Worm (Caenorhabditis elegans) whole organism, young adult: Measurements from ENCODE around the gene Y102A5C.27.

Experiments used
- B0019.2 ChIP-seq: fragments of 200-800 bp; sonication (Bioruptor generic); conservative IDR thresholded peaks from 2 replicates; pipeline ENCODE4 v1.3.6; 2022; ENCODE audit warnings: missing genetic modification reagents, missing genetic modification characterization, missing compliant biosample characterization
- B0035.1 ChIP-seq: sonication (generic microtip); optimal IDR thresholded peaks from 2 replicates; lab custom pipeline; 2016; ENCODE audit warnings: missing genetic modification characterization, mild to moderate bottlenecking, missing compliant biosample characterization, missing genotype, missing genetic modification reagents
- B0261.1 ChIP-seq: sonication (generic microtip); optimal IDR thresholded peaks from 2 replicates; lab custom pipeline; 2016; ENCODE audit warnings: mild to moderate bottlenecking, missing genetic modification characterization, moderate library complexity, missing compliant biosample characterization
- F22D6.2 ChIP-seq: sonication (generic microtip); optimal IDR thresholded peaks from 2 replicates; lab custom pipeline; 2016; ENCODE audit warnings: mild to moderate bottlenecking, missing genetic modification characterization, missing compliant biosample characterization
- K11D2.4 ChIP-seq: fragments of 200-800 bp; sonication (Bioruptor generic); IDR thresholded peaks from 2 replicates; pipeline ENCODE4 v1.3.6; 2022; ENCODE audit warnings: missing genetic modification reagents, missing genetic modification characterization, missing compliant biosample characterization
- Y53F4B.3 ChIP-seq: fragments of 200-800 bp; sonication (Bioruptor generic); IDR thresholded peaks from 2 replicates; pipeline ENCODE4 v1.3.6; 2022; ENCODE audit warnings: missing genetic modification reagents, missing genetic modification characterization, missing compliant biosample characterization
- Y56A3A.18 ChIP-seq: fragments of 200-800 bp; sonication (Bioruptor generic); IDR thresholded peaks from 2 replicates; pipeline ENCODE4 v1.3.6; 2022; ENCODE audit warnings: missing genetic modification reagents, missing genetic modification characterization, missing compliant biosample characterization
- atf-7 ChIP-seq: sonication (generic microtip); optimal IDR thresholded peaks from 2 replicates; lab custom pipeline; 2017; ENCODE audit warnings: mild to moderate bottlenecking, missing genetic modification characterization, missing compliant biosample characterization
- ceh-40 ChIP-seq: fragments of 200-800 bp; sonication (Bioruptor generic); IDR thresholded peaks from 2 replicates; pipeline ENCODE4 v1.3.6; 2022; ENCODE audit warnings: missing genetic modification characterization, missing compliant biosample characterization
- ceh-91 ChIP-seq: fragments of 200-800 bp; sonication (Bioruptor generic); IDR thresholded peaks from 2 replicates; pipeline ENCODE4 v1.3.6; 2022; ENCODE audit warnings: missing genetic modification reagents, missing genetic modification characterization, missing compliant biosample characterization
- dox-1 ChIP-seq: fragments of 200-800 bp; sonication (Bioruptor generic); IDR thresholded peaks from 2 replicates; pipeline ENCODE4 v1.3.6; 2022; ENCODE audit warnings: missing genetic modification reagents, missing genetic modification characterization, missing compliant biosample characterization
- dpff-1 ChIP-seq: sonication (generic microtip); optimal IDR thresholded peaks from 2 replicates; lab custom pipeline; 2017; ENCODE audit warnings: mild to moderate bottlenecking, missing genetic modification characterization, missing compliant biosample characterization
- egrh-3 ChIP-seq: fragments of 200-800 bp; sonication (Bioruptor generic); IDR thresholded peaks from 2 replicates; pipeline ENCODE4 v1.3.6; 2022; ENCODE audit warnings: missing genetic modification reagents, missing genetic modification characterization, missing compliant biosample characterization
- ekl-4 ChIP-seq: fragments of 200-800 bp; sonication (Bioruptor generic); IDR thresholded peaks from 2 replicates; pipeline ENCODE4 v1.3.6; 2022; ENCODE audit warnings: missing genetic modification reagents, missing genetic modification characterization, missing compliant biosample characterization
- ets-4 ChIP-seq: fragments of 200-800 bp; sonication (Bioruptor generic); optimal IDR thresholded peaks from 2 replicates; lab custom pipeline; 2018; ENCODE audit warnings: mild to moderate bottlenecking, missing genetic modification characterization, missing compliant biosample characterization
- fkh-3 ChIP-seq: sonication (generic microtip); optimal IDR thresholded peaks from 2 replicates; lab custom pipeline; 2016; ENCODE audit warnings: mild to moderate bottlenecking, missing genetic modification characterization, missing compliant biosample characterization
- hlh-12 ChIP-seq: sonication (generic microtip); optimal IDR thresholded peaks from 2 replicates; lab custom pipeline; 2016; ENCODE audit warnings: missing genetic modification characterization, missing compliant biosample characterization
- hlh-26 ChIP-seq: fragments of 200-800 bp; sonication (Bioruptor generic); conservative IDR thresholded peaks from 2 replicates; pipeline ENCODE4 v1.3.6; 2022; ENCODE audit warnings: missing genetic modification reagents, missing genetic modification characterization, missing compliant biosample characterization
- hmg-20 ChIP-seq: fragments of 200-800 bp; sonication (Bioruptor generic); IDR thresholded peaks from 2 replicates; pipeline ENCODE4 v1.3.6; 2022; ENCODE audit warnings: missing genetic modification reagents, missing genetic modification characterization, missing compliant biosample characterization
- lag-1 ChIP-seq: fragments of 200-800 bp; sonication (Bioruptor generic); IDR thresholded peaks from 2 replicates; pipeline ENCODE4 v1.3.6; 2022; ENCODE audit warnings: missing genetic modification reagents, missing genetic modification characterization, missing compliant biosample characterization
- let-607 ChIP-seq, 2 experiments: fragments of 200-800 bp in 1 of 2; sonication (Bioruptor generic) in 1 of 2; sonication (generic microtip) in 1 of 2; optimal IDR thresholded peaks; 2 replicates each; lab custom pipeline; 2016 to 2018; ENCODE audit warnings: mild to moderate bottlenecking in 2 of 2, missing compliant biosample characterization in 2 of 2, missing genetic modification characterization in 2 of 2, moderate library complexity in 2 of 2, missing genotype in 1 of 2
- lin-35 ChIP-seq, 3 experiments: fragments of 150-350 bp in 2 of 3; sonication (generic microtip) in 1 of 3; optimal IDR thresholded peaks; 2 replicates each; lab custom pipeline; 2014 to 2018; ENCODE audit warnings: missing biosample characterization in 3 of 3, missing genetic modification characterization in 3 of 3, missing genetic modification reagents in 3 of 3
- lir-1 ChIP-seq: fragments of 200-800 bp; sonication (Bioruptor generic); conservative IDR thresholded peaks from 2 replicates; pipeline ENCODE4 v1.3.6; 2022; ENCODE audit warnings: missing genetic modification reagents, missing genetic modification characterization, missing compliant biosample characterization
- lsl-1 ChIP-seq: fragments of 200-800 bp; sonication (Bioruptor generic); optimal IDR thresholded peaks from 2 replicates; lab custom pipeline; 2018; ENCODE audit warnings: mild to moderate bottlenecking, missing genetic modification characterization, moderate library complexity, missing compliant biosample characterization
- madf-10 ChIP-seq: sonication (generic microtip); optimal IDR thresholded peaks from 2 replicates; lab custom pipeline; 2016; ENCODE audit warnings: mild to moderate bottlenecking, missing genetic modification characterization, missing compliant biosample characterization
- madf-6 ChIP-seq: fragments of 200-800 bp; sonication (Bioruptor generic); IDR thresholded peaks from 2 replicates; pipeline ENCODE4 v1.3.6; 2022; ENCODE audit warnings: missing genetic modification reagents, missing genetic modification characterization, missing compliant biosample characterization
- mel-28 ChIP-seq: sonication (generic microtip); optimal IDR thresholded peaks from 2 replicates; lab custom pipeline; 2016; ENCODE audit warnings: borderline replicate concordance, mild to moderate bottlenecking, missing genetic modification characterization, missing compliant biosample characterization
- mes-4 ChIP-seq: sonication (generic microtip); optimal IDR thresholded peaks from 2 replicates; lab custom pipeline; 2016; ENCODE audit warnings: missing genotype, missing genetic modification characterization, missing compliant biosample characterization
- nfya-2 ChIP-seq: fragments of 200-800 bp; sonication (Bioruptor generic); IDR thresholded peaks from 2 replicates; pipeline ENCODE4 v1.3.6; 2022; ENCODE audit warnings: missing genetic modification reagents, missing genetic modification characterization, missing compliant biosample characterization
- nhr-179 ChIP-seq: sonication (generic microtip); optimal IDR thresholded peaks from 2 replicates; lab custom pipeline; 2016; ENCODE audit warnings: mild to moderate bottlenecking, missing genetic modification characterization, missing compliant biosample characterization
- nhr-80 ChIP-seq: sonication (generic microtip); optimal IDR thresholded peaks from 2 replicates; lab custom pipeline; 2016; ENCODE audit warnings: missing genetic modification characterization, missing compliant biosample characterization
- rcor-1 ChIP-seq: fragments of 200-800 bp; sonication (Bioruptor generic); IDR thresholded peaks from 2 replicates; pipeline ENCODE4 v1.3.6; 2022; ENCODE audit warnings: missing genetic modification reagents, missing genetic modification characterization, missing compliant biosample characterization
- sdz-38 ChIP-seq: sonication (generic microtip); optimal IDR thresholded peaks from 2 replicates; lab custom pipeline; 2016; ENCODE audit warnings: missing genotype, missing genetic modification characterization, missing compliant biosample characterization
- snpc-1.1 ChIP-seq: sonication (generic microtip); optimal IDR thresholded peaks from 2 replicates; lab custom pipeline; 2017; ENCODE audit warnings: missing genetic modification characterization, mild to moderate bottlenecking, missing compliant biosample characterization, antibody characterized with exemption, moderate library complexity, missing genotype, missing genetic modification reagents; ENCODE audit not compliant: insufficient read depth
- snpc-4 ChIP-seq, 5 experiments: fragments of 150-350 bp in 1 of 5; sonication (generic microtip) in 4 of 5; optimal IDR thresholded peaks; 2 replicates each; lab custom pipeline; 2014 to 2018; ENCODE audit warnings: missing genetic modification characterization in 5 of 5, missing biosample characterization in 3 of 5, antibody characterized with exemption in 2 of 5, mild to moderate bottlenecking in 2 of 5, missing compliant biosample characterization in 2 of 5, missing genotype in 2 of 5, moderate library complexity in 2 of 5, missing genetic modification reagents in 1 of 5
- somi-1 ChIP-seq: fragments of 200-800 bp; sonication (Bioruptor generic); optimal IDR thresholded peaks from 2 replicates; lab custom pipeline; 2018; ENCODE audit warnings: mild to moderate bottlenecking, missing genetic modification characterization, missing compliant biosample characterization
- tlf-1 ChIP-seq: fragments of 200-800 bp; sonication (Bioruptor generic); optimal IDR thresholded peaks from 2 replicates; lab custom pipeline; 2018; ENCODE audit warnings: mild to moderate bottlenecking, missing genetic modification characterization, missing compliant biosample characterization
- unc-62 ChIP-seq: fragments of 150-350 bp; optimal IDR thresholded peaks from 2 replicates; lab custom pipeline; 2014; ENCODE audit warnings: missing biosample characterization, missing genetic modification reagents, missing genetic modification characterization
- zfh-2 ChIP-seq: fragments of 200-800 bp; sonication (Bioruptor generic); conservative IDR thresholded peaks from 2 replicates; pipeline ENCODE4 v1.3.6; 2022; ENCODE audit warnings: missing genetic modification reagents, missing genetic modification characterization, missing compliant biosample characterization
- ztf-18 ChIP-seq: sonication (generic microtip); optimal IDR thresholded peaks from 2 replicates; lab custom pipeline; 2016; ENCODE audit warnings: missing genotype, mild to moderate bottlenecking, missing genetic modification characterization, missing compliant biosample characterization
- ztf-25 ChIP-seq: fragments of 200-800 bp; sonication (Bioruptor generic); IDR thresholded peaks from 2 replicates; pipeline ENCODE4 v1.3.6; 2022; ENCODE audit warnings: missing genetic modification reagents, missing genetic modification characterization, missing compliant biosample characterization
- ztf-26 ChIP-seq: sonication (generic microtip); optimal IDR thresholded peaks from 2 replicates; lab custom pipeline; 2017; ENCODE audit warnings: missing genetic modification characterization, missing compliant biosample characterization

Gene Y102A5C.27

ce11 chrV:17014050-17014449, 25.5 kb upstream of the Y102A5C.27 start, which contains the start of gene clc-13:
Gene clc-13, plus strand, starts transcription at chrV:17014408.
- TF ChIP-seq Y56A3A.18 (GFP tag; lab: Robert Waterston, UW), result no peak
- TF ChIP-seq sdz-38 (tag; lab: Kevin White, UChicago), result no peak
- 0 out of 2 replicates have a peak, but pooled peaks have one; percentile 28 for TF ChIP-seq dox-1
- no peak for TF ChIP-seq madf-6 (GFP tag; lab: Robert Waterston, UW)
- peak; percentile 44 for TF ChIP-seq nhr-80 (tag; lab: Kevin White, UChicago)
- TF ChIP-seq tlf-1, result no peak
- no peak for TF ChIP-seq nhr-179
- no peak for TF ChIP-seq rcor-1 (GFP tag; lab: Robert Waterston, UW)
- no peak for TF ChIP-seq B0019.2
- no peak for TF ChIP-seq somi-1
- no peak for TF ChIP-seq lsl-1 (GFP tag; lab: Kevin White, UChicago)
- no peak for TF ChIP-seq hmg-20 (GFP tag; lab: Robert Waterston, UW)
- TF ChIP-seq ets-4 (GFP tag; lab: Kevin White, UChicago), result peak; percentile 20
- TF ChIP-seq lag-1 (GFP tag; lab: Robert Waterston, UW), result no peak
- no peak for TF ChIP-seq Y53F4B.3
- no peak for TF ChIP-seq mel-28 (tag; lab: Kevin White, UChicago)
- no peak for TF ChIP-seq lin-35 (GFP tag; optimal IDR thresholded peaks at IDR 0.05; lab: Kevin White, UChicago)
- TF ChIP-seq unc-62 (GFP tag; lab: Kevin White, UChicago), result no peak
- no peak for TF ChIP-seq snpc-1.1 (tag; lab: Kevin White, UChicago)
- no peak for TF ChIP-seq ceh-91 (GFP tag; lab: Robert Waterston, UW)

ce11 chrV:17013232-17013631, 24.7 kb upstream of the Y102A5C.27 start, which contains the start of gene clec-241:
Gene clec-241, minus strand, starts transcription at chrV:17013332.
- no peak for TF ChIP-seq nfya-2
- TF ChIP-seq fkh-3 (tag; lab: Kevin White, UChicago), result no peak
- TF ChIP-seq dpff-1 (tag; lab: Kevin White, UChicago), result no peak
- TF ChIP-seq lir-1 (GFP tag; lab: Robert Waterston, UW), result no peak

ce11 chrV:17009342-17010064, 21.0 kb upstream of the Y102A5C.27 start, which contains the start of the genes clc-12 and clec-240:
Gene clc-12, minus strand, starts transcription at chrV:17009388.
Gene clec-240, plus strand, starts transcription at chrV:17010014.
- TF ChIP-seq Y56A3A.18 (GFP tag; lab: Robert Waterston, UW) (no peak), hlh-12 (tag; lab: Kevin White, UChicago) (no peak), ztf-18 (tag; lab: Kevin White, UChicago) (no peak)

ce11 chrV:17008302-17008701, 19.8 kb upstream of the Y102A5C.27 start, which contains the start of gene sri-69:
Gene sri-69, minus strand, starts transcription at chrV:17008402.
- TF ChIP-seq F22D6.2 (tag; lab: Kevin White, UChicago) (no peak), lsl-1 (GFP tag; lab: Kevin White, UChicago) (no peak), snpc-4 (GFP tag; optimal IDR thresholded peaks at IDR 0.05; lab: Kevin White, UChicago) (no peak), snpc-4 (tag; optimal IDR thresholded peaks at IDR 0.05; lab: Kevin White, UChicago) (no peak), hlh-26 (no peak), ztf-18 (tag; lab: Kevin White, UChicago) (no peak), ztf-26 (tag; lab: Kevin White, UChicago) (no peak), ceh-40 (GFP tag; lab: Robert Waterston, UW) (no peak), atf-7 (no peak), let-607 (tag; optimal IDR thresholded peaks at IDR 0.05; lab: Kevin White, UChicago) (no peak), mes-4 (tag; lab: Kevin White, UChicago) (no peak), zfh-2 (no peak), B0261.1 (tag; lab: Kevin White, UChicago) (no peak), B0035.1 (tag; lab: Kevin White, UChicago) (no peak), madf-10 (no peak), ekl-4 (no peak), dox-1 (no peak), K11D2.4 (no peak), egrh-3 (no peak), ztf-25 (GFP tag; lab: Robert Waterston, UW) (no peak)
- TF ChIP-seq, all 124 proteins: peak for 0
